Fruit fly (Drosophila melanogaster) whole organism, embryonic: ENCODE data around the gene isoQC.
A peak's percentile ranks its signal among the peaks of the same experiment; 100 is the strongest.

Source experiments
- Atf-2 ChIP-seq: fragments of 200-800 bp; sonication (Bioruptor generic); optimal IDR thresholded peaks from 2 replicates; lab custom pipeline; 2016; ENCODE audit warnings: missing biosample characterization, missing genetic modification characterization
- Bgb ChIP-seq: fragments of 200-800 bp; sonication (Bioruptor generic); IDR thresholded peaks from 2 replicates; pipeline ENCODE4 v1.3.6; 2022; ENCODE audit warnings: missing biosample characterization, missing genetic modification characterization; ENCODE audit not compliant: partially characterized antibody
- BtbVII ChIP-seq: fragments of 200-800 bp; sonication (Bioruptor generic); optimal IDR thresholded peaks from 3 replicates; lab custom pipeline; 2017; ENCODE audit warnings: missing biosample characterization, mild to moderate bottlenecking, missing genetic modification characterization
- CG10209 ChIP-seq: fragments of 200-800 bp; sonication (Bioruptor generic); optimal IDR thresholded peaks from 3 replicates; lab custom pipeline; 2017; ENCODE audit warnings: missing biosample characterization, mild to moderate bottlenecking, missing genetic modification characterization, missing genetic modification reagents
- CG10565 ChIP-seq: fragments of 200-800 bp; sonication (Bioruptor generic); optimal IDR thresholded peaks from 3 replicates; lab custom pipeline; 2016; ENCODE audit warnings: missing biosample characterization, mild to moderate bottlenecking, missing genetic modification characterization
- CG10654 ChIP-seq: fragments of 200-800 bp; sonication (Bioruptor generic); optimal IDR thresholded peaks from 2 replicates; lab custom pipeline; 2016; ENCODE audit warnings: missing biosample characterization, missing genetic modification characterization
- CG11504 ChIP-seq: fragments of 200-800 bp; sonication (Bioruptor generic); optimal IDR thresholded peaks from 3 replicates; lab custom pipeline; 2019; ENCODE audit warnings: missing biosample characterization, mild to moderate bottlenecking, missing genetic modification characterization, moderate library complexity
- CG11696 ChIP-seq: fragments of 200-800 bp; sonication (Bioruptor generic); IDR thresholded peaks from 2 replicates; pipeline ENCODE4 v1.3.6; 2022; ENCODE audit warnings: missing biosample characterization, missing genetic modification characterization
- CG13894 ChIP-seq: fragments of 200-800 bp; sonication (Bioruptor generic); optimal IDR thresholded peaks from 3 replicates; lab custom pipeline; 2018; ENCODE audit warnings: missing biosample characterization, mild to moderate bottlenecking, missing genetic modification characterization, moderate library complexity
- CG15601 ChIP-seq: fragments of 200-800 bp; sonication (Bioruptor generic); optimal IDR thresholded peaks from 3 replicates; lab custom pipeline; 2019; ENCODE audit warnings: missing biosample characterization, mild to moderate bottlenecking, missing genetic modification characterization, moderate library complexity
- CG16779 ChIP-seq: fragments of 200-800 bp; sonication (Bioruptor generic); IDR thresholded peaks from 2 replicates; pipeline ENCODE4 v1.3.6; 2022; ENCODE audit warnings: missing biosample characterization, missing genetic modification characterization
- CG17361 ChIP-seq: fragments of 200-800 bp; sonication (Bioruptor generic); IDR thresholded peaks from 3 replicates; pipeline ENCODE4 v1.3.6; 2022; ENCODE audit warnings: missing biosample characterization, missing genetic modification characterization
- CG3065 ChIP-seq: fragments of 200-800 bp; sonication (Bioruptor generic); optimal IDR thresholded peaks from 2 replicates; lab custom pipeline; 2016; ENCODE audit warnings: missing biosample characterization, missing genetic modification characterization
- CG34422 ChIP-seq: fragments of 200-800 bp; sonication (Bioruptor generic); IDR thresholded peaks from 3 replicates; pipeline ENCODE4 v1.3.6; 2022; ENCODE audit warnings: missing biosample characterization, missing genetic modification characterization
- CG4282 ChIP-seq: fragments of 200-800 bp; sonication (Bioruptor generic); optimal IDR thresholded peaks from 2 replicates; lab custom pipeline; 2016; ENCODE audit warnings: missing biosample characterization, missing genetic modification characterization
- CG7928 ChIP-seq: fragments of 200-800 bp; sonication (Bioruptor generic); optimal IDR thresholded peaks from 2 replicates; lab custom pipeline; 2017; ENCODE audit warnings: missing biosample characterization, mild to moderate bottlenecking, missing genetic modification characterization
- Dref ChIP-seq: fragments of 200-800 bp; sonication (Bioruptor generic); IDR thresholded peaks from 2 replicates; pipeline ENCODE4 v1.3.6; 2022; ENCODE audit warnings: missing biosample characterization, missing genetic modification characterization
- Ets97D ChIP-seq: fragments of 200-800 bp; sonication (Bioruptor generic); optimal IDR thresholded peaks from 3 replicates; lab custom pipeline; 2016; ENCODE audit warnings: missing biosample characterization, missing genetic modification characterization
- Fer3 ChIP-seq: fragments of 200-800 bp; sonication (Bioruptor generic); optimal IDR thresholded peaks from 2 replicates; lab custom pipeline; 2018; ENCODE audit warnings: missing biosample characterization, mild to moderate bottlenecking, missing genetic modification characterization, moderate library complexity
- Gug ChIP-seq: fragments of 200-800 bp; sonication (Bioruptor generic); IDR thresholded peaks from 4 replicates; pipeline ENCODE4 v1.3.6; 2022; ENCODE audit warnings: missing biosample characterization, missing genetic modification characterization
- Hand ChIP-seq: fragments of 200-800 bp; sonication (Bioruptor generic); optimal IDR thresholded peaks from 2 replicates; lab custom pipeline; 2017; ENCODE audit warnings: mild to moderate bottlenecking, missing biosample characterization, missing genetic modification reagents, missing genetic modification characterization
- MTF-1 ChIP-seq: fragments of 200-800 bp; sonication (Bioruptor generic); optimal IDR thresholded peaks from 2 replicates; lab custom pipeline; 2018; ENCODE audit warnings: missing biosample characterization, mild to moderate bottlenecking, missing genetic modification characterization, borderline replicate concordance
- Opbp ChIP-seq: fragments of 200-800 bp; sonication (Bioruptor generic); IDR thresholded peaks from 3 replicates; pipeline ENCODE4 v1.3.6; 2022; ENCODE audit warnings: missing biosample characterization, missing genetic modification characterization; ENCODE audit not compliant: partially characterized antibody
- Scr ChIP-seq: fragments of 200-800 bp; sonication (Bioruptor generic); IDR thresholded peaks from 2 replicates; pipeline ENCODE4 v1.3.6; 2022; ENCODE audit warnings: missing biosample characterization, missing genetic modification characterization; ENCODE audit not compliant: partially characterized antibody
- Spps ChIP-seq: fragments of 200-800 bp; sonication (Bioruptor generic); optimal IDR thresholded peaks from 2 replicates; lab custom pipeline; 2018; ENCODE audit warnings: missing biosample characterization, mild to moderate bottlenecking, missing genetic modification characterization
- Trl ChIP-seq, 3 experiments: fragments of >200 bp in 2 of 3; fragments of 200-800 bp in 1 of 3; sonication (Bioruptor generic) in 1 of 3; optimal IDR thresholded peaks; 2 replicates in 1 of 3; 3 replicates in 2 of 3; lab custom pipeline; 2016 to 2017; ENCODE audit warnings: missing biosample characterization in 1 of 3, missing genetic modification characterization in 1 of 3
- Xbp1 ChIP-seq: fragments of 200-800 bp; sonication (Bioruptor generic); optimal IDR thresholded peaks from 3 replicates; lab custom pipeline; 2016; ENCODE audit warnings: missing biosample characterization, mild to moderate bottlenecking, missing genetic modification characterization
- aop ChIP-seq: fragments of 200-800 bp; sonication (Bioruptor generic); IDR thresholded peaks from 2 replicates; pipeline ENCODE4 v1.3.6; 2022; ENCODE audit warnings: missing biosample characterization, missing genetic modification characterization
- ato ChIP-seq: fragments of 200-800 bp; sonication (Bioruptor generic); IDR thresholded peaks from 2 replicates; pipeline ENCODE4 v1.3.6; 2022; ENCODE audit warnings: missing biosample characterization, missing genetic modification characterization; ENCODE audit not compliant: partially characterized antibody
- bowl ChIP-seq: fragments of 200-800 bp; sonication (Bioruptor generic); IDR thresholded peaks from 2 replicates; pipeline ENCODE4 v1.3.6; 2022; ENCODE audit warnings: missing biosample characterization, missing genetic modification characterization
- ci ChIP-seq: fragments of 200-800 bp; sonication (Bioruptor generic); IDR thresholded peaks from 3 replicates; pipeline ENCODE4 v1.3.6; 2022; ENCODE audit warnings: missing biosample characterization, missing genetic modification characterization
- disco-r ChIP-seq: fragments of 200-800 bp; sonication (Bioruptor generic); optimal IDR thresholded peaks from 2 replicates; lab custom pipeline; 2016; ENCODE audit warnings: missing biosample characterization, missing genetic modification characterization
- dmrt11E ChIP-seq: fragments of 200-800 bp; sonication (Bioruptor generic); optimal IDR thresholded peaks from 3 replicates; lab custom pipeline; 2018; ENCODE audit warnings: missing biosample characterization, mild to moderate bottlenecking, missing genetic modification characterization, moderate library complexity
- fd3F ChIP-seq: fragments of 200-800 bp; sonication (Bioruptor generic); optimal IDR thresholded peaks from 2 replicates; lab custom pipeline; 2018; ENCODE audit warnings: missing biosample characterization, mild to moderate bottlenecking, missing genetic modification characterization, moderate library complexity
- hbn ChIP-seq: fragments of 200-800 bp; sonication (Bioruptor generic); IDR thresholded peaks from 2 replicates; pipeline ENCODE4 v1.3.6; 2022; ENCODE audit warnings: missing biosample characterization, missing genetic modification characterization; ENCODE audit not compliant: partially characterized antibody
- hkb ChIP-seq, 2 experiments: fragments of 200-800 bp in 1 of 2; fragments of >200 bp in 1 of 2; sonication (Bioruptor generic) in 1 of 2; IDR thresholded peaks in 1 of 2; optimal IDR thresholded peaks in 1 of 2; 2 replicates each; pipeline versions ENCODE4 v1.3.6 to Lab custom; 2017 to 2022; ENCODE audit warnings: missing biosample characterization in 1 of 2, missing genetic modification characterization in 1 of 2
- ind ChIP-seq: fragments of 200-800 bp; sonication (Bioruptor generic); optimal IDR thresholded peaks from 3 replicates; lab custom pipeline; 2016; ENCODE audit warnings: missing biosample characterization, missing genetic modification characterization
- ken ChIP-seq: fragments of 200-800 bp; sonication (Bioruptor generic); IDR thresholded peaks from 3 replicates; pipeline ENCODE4 v1.3.6; 2022; ENCODE audit warnings: missing biosample characterization, missing genetic modification characterization
- lov ChIP-seq, 2 experiments: fragments of 200-800 bp in 1 of 2; fragments of >200 bp in 1 of 2; sonication (Bioruptor generic) in 1 of 2; IDR thresholded peaks in 1 of 2; optimal IDR thresholded peaks in 1 of 2; 2 replicates in 1 of 2; 3 replicates in 1 of 2; pipeline versions ENCODE4 v1.3.6 to Lab custom; 2017 to 2022; ENCODE audit warnings: missing biosample characterization in 1 of 2, missing genetic modification characterization in 1 of 2
- nmo ChIP-seq: fragments of 200-800 bp; sonication (Bioruptor generic); optimal IDR thresholded peaks from 2 replicates; lab custom pipeline; 2018; ENCODE audit warnings: missing biosample characterization, mild to moderate bottlenecking, missing genetic modification characterization, moderate library complexity
- pros ChIP-seq: fragments of 200-800 bp; sonication (Bioruptor generic); optimal IDR thresholded peaks from 3 replicates; lab custom pipeline; 2019; ENCODE audit warnings: missing biosample characterization, mild to moderate bottlenecking, missing genetic modification characterization, moderate library complexity
- sens-2 ChIP-seq: fragments of 200-800 bp; sonication (Bioruptor generic); IDR thresholded peaks from 2 replicates; pipeline ENCODE4 v1.3.6; 2022; ENCODE audit warnings: missing biosample characterization, missing genetic modification characterization
- sqz ChIP-seq: fragments of 200-800 bp; sonication (Bioruptor generic); optimal IDR thresholded peaks from 3 replicates; lab custom pipeline; 2018; ENCODE audit warnings: missing biosample characterization, mild to moderate bottlenecking, missing genetic modification characterization
- sr ChIP-seq: fragments of 200-800 bp; sonication (Bioruptor generic); IDR thresholded peaks from 3 replicates; pipeline ENCODE4 v1.3.6; 2022; ENCODE audit warnings: missing biosample characterization, missing genetic modification characterization
- stwl ChIP-seq: fragments of 200-800 bp; sonication (Bioruptor generic); optimal IDR thresholded peaks from 3 replicates; lab custom pipeline; 2018; ENCODE audit warnings: missing biosample characterization, mild to moderate bottlenecking, missing genetic modification characterization, moderate library complexity
- usp ChIP-seq: fragments of >200 bp; optimal IDR thresholded peaks from 2 replicates; lab custom pipeline; 2017; ENCODE audit warnings: missing biosample characterization, missing genetic modification characterization
- wdn ChIP-seq: fragments of 200-800 bp; sonication (Bioruptor generic); IDR thresholded peaks from 2 replicates; pipeline ENCODE4 v1.3.6; 2022; ENCODE audit warnings: missing biosample characterization, missing genetic modification characterization

isoQC gene

DNA sequence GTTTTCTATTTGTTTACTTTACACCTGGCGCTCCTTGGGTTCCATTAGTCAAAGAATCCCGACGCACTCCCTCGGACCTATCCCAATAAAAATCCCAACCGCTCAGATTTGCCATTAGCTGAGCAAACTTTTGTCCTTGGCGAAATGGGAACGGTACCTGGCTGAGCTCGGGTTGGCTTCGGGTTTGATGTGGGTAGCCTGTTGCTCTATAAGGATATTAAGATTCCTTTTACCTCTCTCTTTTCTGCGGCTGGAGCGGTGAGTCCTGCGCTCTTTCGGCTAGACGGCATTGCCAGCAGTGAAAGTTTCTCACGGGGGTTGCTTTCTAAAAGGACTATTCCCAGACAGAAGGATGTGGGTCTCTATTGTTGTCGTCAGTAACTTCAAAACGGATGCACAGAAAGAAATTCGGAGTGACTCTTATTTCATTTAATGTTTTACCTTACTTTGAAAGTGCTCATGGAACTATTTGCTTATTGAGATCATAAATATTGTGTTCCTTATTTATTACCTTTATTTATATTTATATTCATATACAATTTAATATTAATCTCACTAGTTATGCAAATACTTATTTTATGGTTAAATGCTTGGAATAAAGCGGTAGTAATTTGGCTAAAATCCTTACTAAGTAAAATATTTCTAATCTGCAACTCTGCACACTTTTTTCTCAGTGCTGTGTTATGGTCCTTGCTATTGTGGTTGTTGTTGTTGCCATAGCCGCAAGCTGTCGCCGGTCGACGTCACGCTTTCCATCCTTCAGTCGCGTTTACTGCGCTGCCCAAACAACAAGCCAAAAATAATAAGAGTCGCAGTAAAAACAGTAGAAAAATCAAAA, 32.4 kb upstream of the isoQC start, which contains the start of gene CG5910 (continued):
- TF ChIP-seq CG34422 (GFP tag; lab: Robert Waterston, UW), result peak; percentile 24; the same call in 1 of the 3 replicates
- peak; percentile 66; the same call in 1 of the 2 replicates for TF ChIP-seq CG11696 (GFP tag; lab: Robert Waterston, UW)
- TF ChIP-seq Bgb (GFP tag; lab: Robert Waterston, UW), result no peak
- peak; percentile 91 for TF ChIP-seq dmrt11E (tag; lab: Kevin White, UChicago)
- no peak for TF ChIP-seq CG4282
- TF ChIP-seq Opbp (GFP tag; lab: Robert Waterston, UW), result no peak
- no peak for TF ChIP-seq Dref (GFP tag; lab: Robert Waterston, UW)
- no peak for TF ChIP-seq sqz (GFP tag; lab: Kevin White, UChicago)
- TF ChIP-seq Hand (GFP tag; lab: Kevin White, UChicago), result peak; percentile 90
- no peak for TF ChIP-seq sr (GFP tag; lab: Robert Waterston, UW)
- TF ChIP-seq fd3F (GFP tag; lab: Kevin White, UChicago), result peak; percentile 79
- TF ChIP-seq Scr (GFP tag; lab: Robert Waterston, UW), result no peak
- TF ChIP-seq CG3065 (GFP tag; lab: Kevin White, UChicago), result peak; percentile 73
- TF ChIP-seq wdn (GFP tag; lab: Robert Waterston, UW), result peak; percentile 72
- TF ChIP-seq Gug (GFP tag; lab: Robert Waterston, UW), result peak; percentile 51; the same call in 1 of the 4 replicates
- no peak for TF ChIP-seq hbn
- peak; percentile 56 for TF ChIP-seq sens-2 (GFP tag; lab: Robert Waterston, UW)
- peak; percentile 95 for TF ChIP-seq nmo (GFP tag; lab: Kevin White, UChicago)
- TF ChIP-seq CG13894, result peak; percentile 87
- no peak for TF ChIP-seq Ets97D
- no peak for TF ChIP-seq hkb (optimal IDR thresholded peaks at IDR 0.05; lab: Kevin White, UChicago)
- peak; percentile 84 for TF ChIP-seq hkb (GFP tag; IDR thresholded peaks at IDR 0.05; lab: Robert Waterston, UW)
- TF ChIP-seq disco-r, result no peak
- TF ChIP-seq Spps (tag; lab: Kevin White, UChicago), result peak; percentile 78
- peak; percentile 91 for TF ChIP-seq pros
- TF ChIP-seq Fer3 (tag; lab: Kevin White, UChicago), result peak; percentile 84
- TF ChIP-seq usp, result no peak
- 0 out of 3 replicates have a peak, but pooled peaks have one; percentile 32 for TF ChIP-seq ken (GFP tag; lab: Robert Waterston, UW)
- peak; percentile 89 for TF ChIP-seq CG10209 (GFP tag; lab: Kevin White, UChicago)
- TF ChIP-seq stwl (tag; lab: Kevin White, UChicago), result no peak
- TF ChIP-seq ato (GFP tag; lab: Robert Waterston, UW), result no peak
- peak; percentile 31 to 44 for TF ChIP-seq Trl (optimal IDR thresholded peaks at IDR 0.05; lab: Kevin White, UChicago)
- TF ChIP-seq Trl (GFP tag; optimal IDR thresholded peaks at IDR 0.05; lab: Kevin White, UChicago), result no peak
- TF ChIP-seq ci (GFP tag; lab: Robert Waterston, UW), result peak; percentile 71
- TF ChIP-seq MTF-1 (GFP tag; lab: Kevin White, UChicago), result peak; percentile 53
- TF ChIP-seq bowl (GFP tag; lab: Robert Waterston, UW), result no peak
- peak; percentile 58 for TF ChIP-seq CG7928 (GFP tag; lab: Kevin White, UChicago)
- peak; percentile 88 for TF ChIP-seq ind (GFP tag; lab: Kevin White, UChicago)
- TF ChIP-seq BtbVII (GFP tag; lab: Kevin White, UChicago), result peak; percentile 90
- no peak for TF ChIP-seq CG10565 (GFP tag; lab: Kevin White, UChicago)
- TF ChIP-seq CG15601 (tag; lab: Kevin White, UChicago), result peak; percentile 90
- peak; percentile 94 for TF ChIP-seq CG11504 (tag; lab: Kevin White, UChicago)
- TF ChIP-seq CG16779 (GFP tag; lab: Robert Waterston, UW), result no peak
- TF ChIP-seq CG17361, result peak; percentile 97
- TF ChIP-seq Xbp1 (GFP tag; lab: Kevin White, UChicago), result peak; percentile 83
- TF ChIP-seq CG10654, result peak; percentile 76
- peak; percentile 3 for TF ChIP-seq Atf-2 (GFP tag; lab: Kevin White, UChicago)
- TF ChIP-seq aop, result no peak
- TF ChIP-seq lov (optimal IDR thresholded peaks at IDR 0.05; lab: Kevin White, UChicago), result no peak
- no peak for TF ChIP-seq lov (GFP tag; IDR thresholded peaks at IDR 0.05; lab: Robert Waterston, UW)
